In the genomic region with DNA sequence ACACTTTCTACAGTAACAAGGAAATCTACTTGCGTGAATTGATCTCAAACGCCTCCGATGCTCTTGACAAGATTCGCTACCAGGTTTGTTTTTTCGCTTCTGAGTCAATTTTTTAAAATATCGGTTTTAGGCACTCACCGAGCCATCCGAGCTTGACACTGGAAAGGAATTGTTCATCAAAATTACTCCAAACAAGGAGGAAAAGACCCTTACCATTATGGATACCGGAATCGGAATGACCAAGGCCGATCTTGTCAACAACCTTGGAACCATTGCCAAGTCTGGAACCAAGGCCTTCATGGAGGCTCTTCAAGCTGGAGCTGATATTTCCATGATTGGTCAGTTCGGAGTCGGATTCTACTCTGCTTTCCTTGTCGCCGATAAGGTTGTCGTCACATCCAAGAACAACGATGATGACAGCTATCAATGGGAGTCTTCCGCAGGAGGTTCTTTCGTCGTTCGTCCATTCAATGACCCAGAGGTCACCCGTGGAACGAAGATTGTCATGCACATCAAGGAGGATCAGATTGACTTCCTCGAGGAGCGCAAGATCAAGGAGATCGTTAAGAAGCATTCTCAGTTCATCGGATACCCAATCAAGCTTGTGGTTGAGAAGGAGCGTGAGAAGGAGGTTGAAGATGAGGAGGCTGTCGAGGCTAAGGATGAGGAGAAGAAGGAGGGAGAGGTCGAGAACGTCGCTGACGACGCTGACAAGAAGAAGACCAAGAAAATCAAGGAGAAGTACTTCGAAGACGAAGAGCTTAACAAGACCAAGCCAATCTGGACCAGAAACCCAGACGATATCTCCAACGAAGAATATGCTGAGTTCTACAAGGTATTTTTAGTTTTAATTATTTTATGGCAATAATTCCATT, we compare ENCODE assay signal across 2 worm cellular contexts.
TF ChIP-seq lines count a peak whose summit lies in the region.

No protein-coding gene starts in this region.

TF ChIP-seq in whole organism, L1 larva, 84 proteins besides CTCF, POLR2A, EP300 and RAD21 (continued from another document):
- TF ChIP-seq ztf-11 (tag; optimal IDR thresholded peaks at IDR 0.05; lab: Kevin White, UChicago) (peak in 1 of 2 experiments; percentile 18), elt-3 (tag; optimal IDR thresholded peaks at IDR 0.05; lab: Kevin White, UChicago) (no peak), snpc-4 (tag; optimal IDR thresholded peaks at IDR 0.05; lab: Kevin White, UChicago) (no peak), zip-4 (GFP tag; optimal IDR thresholded peaks at IDR 0.05; lab: Kevin White, UChicago) (no peak), sup-37 (GFP tag; optimal IDR thresholded peaks at IDR 0.05; lab: Kevin White, UChicago) (no peak), C04F5.9 (tag; optimal IDR thresholded peaks at IDR 0.05; lab: Kevin White, UChicago) (no peak), unc-98 (GFP tag; IDR thresholded peaks at IDR 0.05; lab: Robert Waterston, UW) (no peak), ceh-63 (GFP tag; optimal IDR thresholded peaks at IDR 0.05; lab: Kevin White, UChicago) (peak; percentile 50), lin-35 (GFP tag; optimal IDR thresholded peaks at IDR 0.05; lab: Kevin White, UChicago) (no peak), nhr-77 (tag; optimal IDR thresholded peaks at IDR 0.05; lab: Kevin White, UChicago) (no peak), skn-1 (tag; optimal IDR thresholded peaks at IDR 0.05; lab: Kevin White, UChicago) (peak; percentile 20), rnt-1 (tag; optimal IDR thresholded peaks at IDR 0.05; lab: Kevin White, UChicago) (peak; percentile 26), alr-1 (tag; optimal IDR thresholded peaks at IDR 0.05; lab: Kevin White, UChicago; ENCODE audit: borderline replicate concordance) (peak; percentile 100), efl-1 (optimal IDR thresholded peaks at IDR 0.05; lab: Kevin White, UChicago) (no peak), efl-1 (GFP tag; optimal IDR thresholded peaks at IDR 0.05 in 1 of 2; lab: Kevin White, UChicago) (peak in 1 of 2 experiments; percentile 11), elt-2 (tag; optimal IDR thresholded peaks at IDR 0.05; lab: Kevin White, UChicago) (peak; percentile 3), dpl-1 (GFP tag; optimal IDR thresholded peaks at IDR 0.05; lab: Kevin White, UChicago) (no peak)

TF ChIP-seq in whole organism, L4 larva, 104 proteins besides CTCF, POLR2A, EP300 and RAD21 (continued from another document):
- TF ChIP-seq egl-27 (tag; optimal IDR thresholded peaks at IDR 0.05; lab: Kevin White, UChicago): no peak
- TF ChIP-seq lir-3 (tag; optimal IDR thresholded peaks at IDR 0.05; lab: Kevin White, UChicago): no peak
- TF ChIP-seq lim-7 (GFP tag; IDR thresholded peaks at IDR 0.05; lab: Robert Waterston, UW): 0 out of 2 replicates have a peak, but pooled peaks have one; percentile 70
TF ChIP-seq in whole organism, L4 larva: peak in this region for 9.
